Worm (Caenorhabditis elegans) whole organism, late embryonic: Measurements from ENCODE around the gene str-220.
A peak's percentile ranks its signal among the peaks of the same experiment; 100 is the strongest.

Source experiments
- C08G9.2 ChIP-seq: sonication (generic microtip); optimal IDR thresholded peaks from 2 replicates; lab custom pipeline; 2016; ENCODE audit warnings: mild to moderate bottlenecking, missing genetic modification characterization, moderate library complexity, missing compliant biosample characterization
- C38D4.7 ChIP-seq: fragments of 200-800 bp; sonication (Bioruptor generic); optimal IDR thresholded peaks from 2 replicates; lab custom pipeline; 2018; ENCODE audit warnings: mild to moderate bottlenecking, missing genetic modification characterization, moderate library complexity, missing compliant biosample characterization
- Y22D7AL.16 ChIP-seq: sonication (generic microtip); optimal IDR thresholded peaks from 2 replicates; lab custom pipeline; 2016; ENCODE audit warnings: missing genetic modification characterization, missing compliant biosample characterization
- ama-1 ChIP-seq: fragments of 150-350 bp; optimal IDR thresholded peaks from 2 replicates; lab custom pipeline; 2014
- ceh-14 ChIP-seq: sonication (generic microtip); optimal IDR thresholded peaks from 2 replicates; lab custom pipeline; 2016; ENCODE audit warnings: missing genotype, missing genetic modification characterization, missing compliant biosample characterization
- ceh-19 ChIP-seq: fragments of 200-800 bp; sonication (Bioruptor generic); optimal IDR thresholded peaks from 2 replicates; lab custom pipeline; 2018; ENCODE audit warnings: mild to moderate bottlenecking, missing genetic modification characterization, missing compliant biosample characterization
- ceh-2 ChIP-seq: sonication (generic microtip); optimal IDR thresholded peaks from 2 replicates; lab custom pipeline; 2016; ENCODE audit warnings: missing genotype, missing genetic modification characterization, missing compliant biosample characterization
- ceh-30 ChIP-seq: fragments of 150-350 bp; optimal IDR thresholded peaks from 2 replicates; lab custom pipeline; 2014; ENCODE audit warnings: missing biosample characterization, missing genetic modification characterization
- ceh-48 ChIP-seq: sonication (generic microtip); optimal IDR thresholded peaks from 2 replicates; lab custom pipeline; 2016; ENCODE audit warnings: missing genetic modification characterization, inconsistent platforms, missing compliant biosample characterization
- ceh-9 ChIP-seq: sonication (generic microtip); optimal IDR thresholded peaks from 2 replicates; lab custom pipeline; 2016; ENCODE audit warnings: mild to moderate bottlenecking, missing genetic modification characterization, inconsistent platforms, missing compliant biosample characterization
- dve-1 ChIP-seq: sonication (generic microtip); optimal IDR thresholded peaks from 2 replicates; lab custom pipeline; 2017; ENCODE audit warnings: antibody characterized with exemption, mild to moderate bottlenecking, missing genetic modification characterization, missing compliant biosample characterization
- ets-4 ChIP-seq: sonication (generic microtip); optimal IDR thresholded peaks from 2 replicates; lab custom pipeline; 2016; ENCODE audit warnings: missing genetic modification characterization, missing compliant biosample characterization
- eyg-1 ChIP-seq: sonication (generic microtip); optimal IDR thresholded peaks from 2 replicates; lab custom pipeline; 2016; ENCODE audit warnings: missing genotype, missing genetic modification characterization, missing compliant biosample characterization
- fax-1 ChIP-seq: sonication (generic microtip); optimal IDR thresholded peaks from 2 replicates; lab custom pipeline; 2016; ENCODE audit warnings: missing genotype, missing genetic modification characterization, missing compliant biosample characterization
- fkh-6 ChIP-seq: sonication (generic microtip); optimal IDR thresholded peaks from 2 replicates; lab custom pipeline; 2016; ENCODE audit warnings: missing genetic modification characterization, missing compliant biosample characterization
- hlh-13 ChIP-seq: fragments of 200-800 bp; sonication (Bioruptor generic); optimal IDR thresholded peaks from 2 replicates; lab custom pipeline; 2018; ENCODE audit warnings: mild to moderate bottlenecking, missing genetic modification characterization, missing compliant biosample characterization
- hlh-15 ChIP-seq: sonication (generic microtip); optimal IDR thresholded peaks from 2 replicates; lab custom pipeline; 2016; ENCODE audit warnings: missing genetic modification characterization, missing compliant biosample characterization
- hlh-30 ChIP-seq: sonication (generic microtip); optimal IDR thresholded peaks from 2 replicates; lab custom pipeline; 2017; ENCODE audit warnings: antibody characterized with exemption, missing genetic modification characterization, missing compliant biosample characterization; ENCODE audit not compliant: insufficient read depth
- hlh-6 ChIP-seq: sonication (generic microtip); optimal IDR thresholded peaks from 2 replicates; lab custom pipeline; 2016; ENCODE audit warnings: missing genotype, missing genetic modification characterization, missing compliant biosample characterization
- lim-6 ChIP-seq: sonication (generic microtip); optimal IDR thresholded peaks from 2 replicates; lab custom pipeline; 2016; ENCODE audit warnings: missing genetic modification characterization, missing compliant biosample characterization
- madf-2 ChIP-seq: sonication (generic microtip); optimal IDR thresholded peaks from 2 replicates; lab custom pipeline; 2017; ENCODE audit warnings: missing genetic modification characterization, missing compliant biosample characterization
- mec-3 ChIP-seq: sonication (generic microtip); optimal IDR thresholded peaks from 2 replicates; lab custom pipeline; 2016; ENCODE audit warnings: borderline replicate concordance, missing genetic modification characterization, missing compliant biosample characterization
- nfya-1 ChIP-seq: sonication (generic microtip); optimal IDR thresholded peaks from 2 replicates; lab custom pipeline; 2017; ENCODE audit warnings: missing genetic modification characterization, mild to moderate bottlenecking, missing compliant biosample characterization, antibody characterized with exemption, moderate library complexity
- pag-3 ChIP-seq: sonication (generic microtip); optimal IDR thresholded peaks from 2 replicates; lab custom pipeline; 2016; ENCODE audit warnings: missing compliant biosample characterization, missing genetic modification characterization, borderline replicate concordance
- pax-1 ChIP-seq: fragments of 150-350 bp; optimal IDR thresholded peaks from 2 replicates; lab custom pipeline; 2014; ENCODE audit warnings: missing biosample characterization, missing genetic modification characterization
- pqm-1 ChIP-seq: sonication (generic microtip); optimal IDR thresholded peaks from 2 replicates; lab custom pipeline; 2016; ENCODE audit warnings: missing genetic modification characterization, missing compliant biosample characterization
- ref-2 ChIP-seq: sonication (generic microtip); optimal IDR thresholded peaks from 2 replicates; lab custom pipeline; 2016; ENCODE audit warnings: missing genetic modification characterization, missing compliant biosample characterization
- rnt-1 ChIP-seq: sonication (generic microtip); optimal IDR thresholded peaks from 2 replicates; lab custom pipeline; 2016; ENCODE audit warnings: missing genetic modification characterization, missing compliant biosample characterization
- tbx-2 ChIP-seq: sonication (generic microtip); optimal IDR thresholded peaks from 2 replicates; lab custom pipeline; 2016; ENCODE audit warnings: missing genetic modification characterization, missing compliant biosample characterization
- tbx-7 ChIP-seq: sonication (generic microtip); optimal IDR thresholded peaks from 2 replicates; lab custom pipeline; 2016; ENCODE audit warnings: missing genotype, missing genetic modification characterization, missing compliant biosample characterization
- unc-3 ChIP-seq, 2 experiments: fragments of 200-800 bp in 1 of 2; sonication (Bioruptor generic) in 1 of 2; sonication (generic microtip) in 1 of 2; conservative IDR thresholded peaks in 1 of 2; optimal IDR thresholded peaks in 1 of 2; 2 replicates each; pipeline versions ENCODE4 v1.3.6 to Lab custom; 2016 to 2022; ENCODE audit warnings: missing compliant biosample characterization in 2 of 2, missing genetic modification characterization in 2 of 2, missing genetic modification reagents in 1 of 2
- unc-42 ChIP-seq: sonication (generic microtip); optimal IDR thresholded peaks from 2 replicates; lab custom pipeline; 2016; ENCODE audit warnings: missing genotype, missing genetic modification characterization, missing compliant biosample characterization

The str-220 gene

DNA sequence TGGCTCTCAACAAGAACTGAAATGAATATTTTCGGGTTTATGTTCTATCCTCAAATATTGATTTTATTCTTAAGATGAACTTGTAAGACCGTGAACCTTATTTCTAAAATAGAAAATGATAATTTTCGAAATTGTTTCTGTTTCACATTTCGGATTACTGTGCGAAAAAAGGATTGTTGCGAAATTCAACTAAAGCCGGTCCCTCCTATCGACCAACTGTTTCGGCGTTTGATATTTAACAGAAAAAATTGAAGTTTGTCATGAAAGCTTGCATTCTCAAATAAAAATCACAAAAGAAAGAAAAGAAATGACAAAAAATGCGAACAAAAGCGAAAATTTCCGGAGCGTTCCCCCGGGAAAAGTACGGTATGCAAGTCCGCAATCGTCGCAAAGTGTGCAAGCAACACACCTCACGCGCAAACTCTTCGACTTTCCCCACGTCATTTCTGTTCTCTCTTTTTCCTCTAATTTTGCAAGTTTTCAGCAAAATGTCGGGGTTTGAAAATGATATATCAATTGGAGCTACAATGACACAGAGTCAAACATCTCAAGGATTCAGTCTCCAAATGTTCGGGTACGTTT is 22.0 kb downstream of the str-220 start, which contains the start of gene C34D4.4:
C34D4.4 (plus strand) TSS at position 342 of the 582 bp plus-strand sequence.
- TF ChIP-seq nfya-1 (tag; lab: Kevin White, UChicago) = peak; percentile 16
- no peak for TF ChIP-seq eyg-1 (tag; lab: Kevin White, UChicago)
- no peak for TF ChIP-seq C38D4.7 (GFP tag; lab: Kevin White, UChicago)
- no peak for TF ChIP-seq Y22D7AL.16 (tag; lab: Kevin White, UChicago)
- TF ChIP-seq hlh-15 (tag; lab: Kevin White, UChicago) = no peak
- TF ChIP-seq pax-1 (tag; lab: Kevin White, UChicago) = no peak

DNA sequence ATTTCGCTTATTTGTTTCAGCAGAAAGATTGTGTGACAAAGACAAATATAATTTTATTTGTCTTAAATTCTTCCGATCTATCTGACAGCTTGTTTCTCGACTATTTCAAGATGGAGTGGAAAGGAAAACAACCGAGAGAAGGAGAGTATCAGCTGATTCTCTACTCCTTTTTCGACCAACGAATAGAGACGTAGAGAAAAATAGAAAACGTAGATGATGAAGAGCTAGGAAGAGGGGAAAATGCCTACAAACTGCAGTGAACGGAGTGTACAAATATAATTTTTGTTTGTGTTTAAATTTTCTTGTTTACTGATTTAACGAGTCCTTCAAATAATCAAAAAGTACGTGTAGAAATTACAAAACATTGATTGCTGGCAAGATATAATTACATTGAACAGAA is 23.4 kb downstream of the str-220 start:
- TF ChIP-seq nfya-1 (tag; lab: Kevin White, UChicago) (peak; percentile 2), hlh-30 (peak; percentile 55), rnt-1 (no peak)

ce11 chrIV:7144670-7145257 is 26.4 kb downstream of the str-220 start, which contains the start of gene hecd-1:
Gene hecd-1, minus strand, starts transcription at chrIV:7144720.
- TF ChIP-seq C38D4.7 (GFP tag; lab: Kevin White, UChicago) = no peak
- TF ChIP-seq ref-2 (tag; lab: Kevin White, UChicago) = no peak
- peak; percentile 19 for TF ChIP-seq hlh-30
- TF ChIP-seq tbx-2 (tag; lab: Kevin White, UChicago) = no peak

ce11 chrIV:7139143-7139542 is 32.0 kb downstream of the str-220 start:
- TF ChIP-seq hlh-15 (tag; lab: Kevin White, UChicago) = no peak
- TF ChIP-seq ceh-19 (GFP tag; lab: Kevin White, UChicago) = no peak
- TF ChIP-seq dve-1 (tag; lab: Kevin White, UChicago) = no peak
- TF ChIP-seq ceh-2 (tag; lab: Kevin White, UChicago) = no peak
- TF ChIP-seq ets-4 = no peak
- no peak for TF ChIP-seq unc-3 (GFP tag; conservative IDR thresholded peaks at IDR 0.05; lab: Robert Waterston, UW)
- no peak for TF ChIP-seq unc-3 (tag; optimal IDR thresholded peaks at IDR 0.05; lab: Kevin White, UChicago)
- no peak for TF ChIP-seq hlh-6
- no peak for TF ChIP-seq ceh-30 (tag; lab: Kevin White, UChicago)
- TF ChIP-seq C08G9.2 (tag; lab: Kevin White, UChicago) = no peak

DNA sequence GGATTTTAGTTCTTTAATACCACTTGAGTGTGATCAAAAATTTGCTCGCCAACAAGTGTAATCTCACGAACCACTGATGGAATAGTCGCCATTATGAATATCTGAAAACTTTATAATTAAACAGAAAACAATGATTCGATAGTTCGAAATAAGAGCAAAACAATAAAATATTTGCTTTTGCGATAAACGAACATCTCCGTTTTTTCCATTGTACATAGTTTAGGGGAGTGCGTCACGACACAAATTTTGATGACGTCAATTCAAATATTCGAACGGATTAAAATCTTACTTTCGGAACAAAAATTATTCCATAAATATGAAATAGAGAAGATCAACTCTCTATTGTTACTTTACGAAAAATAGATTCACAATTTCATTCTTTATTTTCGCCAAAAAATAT is 37.1 kb downstream of the str-220 start, which contains the start of gene mutd-1:
mutd-1 (minus strand) TSS at position 101 of the 400 bp plus-strand sequence.
- TF ChIP-seq hlh-15 (tag; lab: Kevin White, UChicago) (no peak), ceh-9 (tag; lab: Kevin White, UChicago) (no peak), pag-3 (tag; lab: Kevin White, UChicago) (no peak), tbx-7 (tag; lab: Kevin White, UChicago) (no peak), ama-1 (lab: Kevin White, UChicago) (no peak)

DNA sequence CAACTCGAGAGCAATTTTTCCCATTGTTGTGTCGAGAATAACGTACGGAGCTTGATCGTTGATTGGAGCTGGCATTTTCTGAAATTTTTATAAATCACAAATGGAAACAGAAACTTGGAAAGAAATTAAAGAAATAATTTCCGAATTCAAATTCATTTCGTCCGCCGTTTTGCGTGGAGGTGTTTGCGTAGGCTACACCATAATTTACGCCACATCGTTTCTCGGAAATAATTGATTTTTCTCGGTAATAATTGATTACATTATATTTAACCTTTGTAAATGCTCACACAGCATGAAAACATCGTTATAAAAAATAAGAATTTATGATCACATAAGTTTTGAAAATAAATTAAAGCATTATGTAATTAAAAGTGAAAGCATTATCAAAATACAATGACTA is 38.0 kb downstream of the str-220 start, which contains the start of gene cyn-12:
cyn-12 (minus strand) TSS at position 78 of the 400 bp plus-strand sequence.
- peak; percentile 71 for TF ChIP-seq unc-42 (tag; lab: Kevin White, UChicago)
- no peak for TF ChIP-seq mec-3 (tag; lab: Kevin White, UChicago)
- TF ChIP-seq fkh-6 = no peak
- no peak for TF ChIP-seq eyg-1 (tag; lab: Kevin White, UChicago)
- TF ChIP-seq ceh-48 (tag; lab: Kevin White, UChicago) = peak; percentile 61

- no peak for TF ChIP-seq fax-1 (tag; lab: Kevin White, UChicago)
- TF ChIP-seq ceh-14 (tag; lab: Kevin White, UChicago) = no peak
- TF ChIP-seq hlh-13 (GFP tag; lab: Kevin White, UChicago) = no peak
- TF ChIP-seq ceh-48 (tag; lab: Kevin White, UChicago) = no peak
- TF ChIP-seq pqm-1 (tag; lab: Kevin White, UChicago) = no peak
- TF ChIP-seq hlh-30 = no peak
- no peak for TF ChIP-seq lim-6
- TF ChIP-seq madf-2 (tag; lab: Kevin White, UChicago) = no peak
Measured at ce11 chrIV:7131780-7132179, 39.3 kb downstream of the str-220 start, which contains the start of gene grsp-3. Gene grsp-3, minus strand, starts transcription at chrIV:7131928.
